Fruit fly (Drosophila melanogaster) whole organism, wandering third instar larva: ENCODE results near the gene Arf1.

ENCODE experiments used
- Abd-B ChIP-seq: fragments of >200 bp; optimal IDR thresholded peaks from 2 replicates; lab custom pipeline; 2017; ENCODE audit warnings: missing biosample characterization, missing genetic modification characterization
- CG32264 ChIP-seq: fragments of 200-800 bp; sonication (Bioruptor generic); optimal IDR thresholded peaks from 2 replicates; lab custom pipeline; 2016; ENCODE audit warnings: missing biosample characterization, missing genetic modification characterization
- CrebA ChIP-seq: fragments of 200-800 bp; sonication (Bioruptor generic); optimal IDR thresholded peaks from 2 replicates; lab custom pipeline; 2016; ENCODE audit warnings: missing biosample characterization, mild to moderate bottlenecking, missing genetic modification characterization, borderline replicate concordance
- Dfd ChIP-seq: fragments of >200 bp; optimal IDR thresholded peaks from 2 replicates; lab custom pipeline; 2017; ENCODE audit warnings: missing biosample characterization, missing genetic modification characterization
- Dif ChIP-seq: fragments of 200-275, 200-300 bp; sonication (Bioruptor generic); optimal IDR thresholded peaks from 2 replicates; lab custom pipeline; 2018; ENCODE audit warnings: missing biosample characterization, missing genetic modification characterization; ENCODE audit not compliant: partially characterized antibody
- GATAd ChIP-seq: sonication (Bioruptor generic); optimal IDR thresholded peaks from 2 replicates; lab custom pipeline; 2016; ENCODE audit warnings: missing biosample characterization, missing genetic modification characterization
- HLH106 ChIP-seq: fragments of 200-800 bp; optimal IDR thresholded peaks from 3 replicates; lab custom pipeline; 2019; ENCODE audit warnings: missing biosample characterization, mild to moderate bottlenecking, missing genetic modification characterization, moderate library complexity
- Hnf4 ChIP-seq: fragments of 200-800 bp; sonication (Bioruptor generic); optimal IDR thresholded peaks from 2 replicates; lab custom pipeline; 2016; ENCODE audit warnings: missing biosample characterization, mild to moderate bottlenecking, missing genetic modification characterization
- Hr78 ChIP-seq: fragments of >200 bp; optimal IDR thresholded peaks from 2 replicates; lab custom pipeline; 2017; ENCODE audit warnings: missing biosample characterization, missing genetic modification characterization
- Hr83 ChIP-seq: fragments of 200-300 bp; sonication (Bioruptor generic); optimal IDR thresholded peaks from 2 replicates; lab custom pipeline; 2016; ENCODE audit warnings: missing biosample characterization, mild to moderate bottlenecking, missing genetic modification characterization, moderate library complexity; ENCODE audit not compliant: poor library complexity, severe bottlenecking
- Jra ChIP-seq: sonication (Bioruptor generic); optimal IDR thresholded peaks from 2 replicates; lab custom pipeline; 2016; ENCODE audit warnings: missing biosample characterization, missing genetic modification characterization
- Mio ChIP-seq: sonication (Bioruptor generic); optimal IDR thresholded peaks from 2 replicates; lab custom pipeline; 2016; ENCODE audit warnings: missing biosample characterization, missing genetic modification characterization
- Myc ChIP-seq: fragments of >200 bp; optimal IDR thresholded peaks from 2 replicates; lab custom pipeline; 2017
- N ChIP-seq: fragments of >200 bp; optimal IDR thresholded peaks from 2 replicates; lab custom pipeline; 2018; ENCODE audit warnings: missing biosample characterization, missing external identifiers, missing genetic modification characterization
- OdsH ChIP-seq: fragments of 200-800 bp; sonication (Bioruptor generic); optimal IDR thresholded peaks from 2 replicates; lab custom pipeline; 2016; ENCODE audit warnings: missing biosample characterization, mild to moderate bottlenecking, missing genetic modification characterization
- Rel ChIP-seq, 2 experiments: fragments of 200-800 bp; sonication (Bioruptor generic) in 1 of 2; optimal IDR thresholded peaks; 2 replicates in 1 of 2; 3 replicates in 1 of 2; lab custom pipeline; 2016 to 2019; ENCODE audit warnings: mild to moderate bottlenecking in 2 of 2, missing biosample characterization in 2 of 2, missing genetic modification characterization in 2 of 2, moderate library complexity in 1 of 2
- Sp1 ChIP-seq: fragments of 200-800 bp; sonication (Bioruptor generic); optimal IDR thresholded peaks from 3 replicates; lab custom pipeline; 2019; ENCODE audit warnings: missing biosample characterization, mild to moderate bottlenecking, missing genetic modification characterization, moderate library complexity
- Vsx2 ChIP-seq: fragments of 200-300, 225-300 bp; sonication (Bioruptor generic); optimal IDR thresholded peaks from 2 replicates; lab custom pipeline; 2018; ENCODE audit warnings: missing biosample characterization, missing genetic modification characterization; ENCODE audit not compliant: partially characterized antibody
- br ChIP-seq: fragments of 200-800 bp; sonication (Bioruptor generic); optimal IDR thresholded peaks from 2 replicates; lab custom pipeline; 2016; ENCODE audit warnings: missing biosample characterization, missing genetic modification characterization
- brk ChIP-seq: fragments of 200-800 bp; sonication (Bioruptor generic); optimal IDR thresholded peaks from 2 replicates; lab custom pipeline; 2016; ENCODE audit warnings: missing biosample characterization, mild to moderate bottlenecking, missing genetic modification characterization
- dl ChIP-seq, 2 experiments: fragments of 175-275, 200-275 bp in 1 of 2; fragments of 200-275 bp in 1 of 2; sonication (Bioruptor generic); optimal IDR thresholded peaks; lab custom pipeline; 2018; ENCODE audit warnings: mild to moderate bottlenecking in 2 of 2, missing biosample characterization in 2 of 2, missing genetic modification characterization in 2 of 2, moderate library complexity in 2 of 2; ENCODE audit not compliant: partially characterized antibody in 2 of 2, insufficient read depth in 1 of 2
- dmrt93B ChIP-seq: fragments of 200-800 bp; sonication (Bioruptor generic); optimal IDR thresholded peaks from 2 replicates; lab custom pipeline; 2018; ENCODE audit warnings: missing biosample characterization, mild to moderate bottlenecking, missing genetic modification characterization
- dsf ChIP-seq: sonication (Bioruptor generic); optimal IDR thresholded peaks from 2 replicates; lab custom pipeline; 2016; ENCODE audit warnings: missing biosample characterization, missing genetic modification characterization, borderline replicate concordance
- ey ChIP-seq: fragments of 200-800 bp; sonication (Bioruptor generic); optimal IDR thresholded peaks from 2 replicates; lab custom pipeline; 2016; ENCODE audit warnings: missing biosample characterization, missing genetic modification characterization
- foxo ChIP-seq, 2 experiments: fragments of 200-800 bp; sonication (Bioruptor generic); optimal IDR thresholded peaks; 2 replicates in 1 of 2; 3 replicates in 1 of 2; lab custom pipeline; 2016 to 2017; ENCODE audit warnings: missing biosample characterization in 2 of 2, missing genetic modification characterization in 2 of 2
- fru ChIP-seq: fragments of 200-800 bp; sonication (Bioruptor generic); optimal IDR thresholded peaks from 3 replicates; lab custom pipeline; 2016; ENCODE audit warnings: missing biosample characterization, mild to moderate bottlenecking, missing genetic modification characterization
- h ChIP-seq: fragments of 200-800 bp; sonication (Bioruptor generic); optimal IDR thresholded peaks from 3 replicates; lab custom pipeline; 2016; ENCODE audit warnings: missing biosample characterization, mild to moderate bottlenecking, missing genetic modification characterization
- jim ChIP-seq: fragments of 175-275, 200-325 bp; sonication (Bioruptor generic); optimal IDR thresholded peaks from 2 replicates; lab custom pipeline; 2016; ENCODE audit warnings: missing biosample characterization, mild to moderate bottlenecking, missing genetic modification characterization
- lola ChIP-seq: fragments of >200 bp; optimal IDR thresholded peaks from 2 replicates; lab custom pipeline; 2017; ENCODE audit warnings: missing biosample characterization, missing genetic modification characterization
- pan ChIP-seq: fragments of >200 bp; optimal IDR thresholded peaks from 2 replicates; lab custom pipeline; 2017
- psq ChIP-seq: fragments of 200-800 bp; sonication (Bioruptor generic); optimal IDR thresholded peaks from 3 replicates; lab custom pipeline; 2017; ENCODE audit warnings: missing biosample characterization, mild to moderate bottlenecking, missing genetic modification characterization, moderate library complexity
- rgr ChIP-seq: fragments of 200-800 bp; sonication (Bioruptor generic); optimal IDR thresholded peaks from 3 replicates; lab custom pipeline; 2016; ENCODE audit warnings: missing biosample characterization, mild to moderate bottlenecking, missing genetic modification characterization
- sage ChIP-seq: fragments of 200-800 bp; sonication (Bioruptor generic); optimal IDR thresholded peaks from 2 replicates; lab custom pipeline; 2016; ENCODE audit warnings: missing biosample characterization, mild to moderate bottlenecking, missing genetic modification characterization
- sv ChIP-seq: fragments of 200-800 bp; sonication (Bioruptor generic); optimal IDR thresholded peaks from 3 replicates; lab custom pipeline; 2016; ENCODE audit warnings: missing biosample characterization, missing genetic modification characterization
- tai ChIP-seq: sonication (Bioruptor generic); optimal IDR thresholded peaks from 2 replicates; lab custom pipeline; 2016; ENCODE audit warnings: missing biosample characterization, missing genetic modification characterization
- usp ChIP-seq: fragments of >200 bp; optimal IDR thresholded peaks from 2 replicates; lab custom pipeline; 2017; ENCODE audit warnings: missing biosample characterization, missing genetic modification characterization
- woc ChIP-seq: sonication (Bioruptor generic); optimal IDR thresholded peaks from 2 replicates; lab custom pipeline; 2016; ENCODE audit warnings: missing biosample characterization, mild to moderate bottlenecking, missing genetic modification characterization

The Arf1 gene

DNA sequence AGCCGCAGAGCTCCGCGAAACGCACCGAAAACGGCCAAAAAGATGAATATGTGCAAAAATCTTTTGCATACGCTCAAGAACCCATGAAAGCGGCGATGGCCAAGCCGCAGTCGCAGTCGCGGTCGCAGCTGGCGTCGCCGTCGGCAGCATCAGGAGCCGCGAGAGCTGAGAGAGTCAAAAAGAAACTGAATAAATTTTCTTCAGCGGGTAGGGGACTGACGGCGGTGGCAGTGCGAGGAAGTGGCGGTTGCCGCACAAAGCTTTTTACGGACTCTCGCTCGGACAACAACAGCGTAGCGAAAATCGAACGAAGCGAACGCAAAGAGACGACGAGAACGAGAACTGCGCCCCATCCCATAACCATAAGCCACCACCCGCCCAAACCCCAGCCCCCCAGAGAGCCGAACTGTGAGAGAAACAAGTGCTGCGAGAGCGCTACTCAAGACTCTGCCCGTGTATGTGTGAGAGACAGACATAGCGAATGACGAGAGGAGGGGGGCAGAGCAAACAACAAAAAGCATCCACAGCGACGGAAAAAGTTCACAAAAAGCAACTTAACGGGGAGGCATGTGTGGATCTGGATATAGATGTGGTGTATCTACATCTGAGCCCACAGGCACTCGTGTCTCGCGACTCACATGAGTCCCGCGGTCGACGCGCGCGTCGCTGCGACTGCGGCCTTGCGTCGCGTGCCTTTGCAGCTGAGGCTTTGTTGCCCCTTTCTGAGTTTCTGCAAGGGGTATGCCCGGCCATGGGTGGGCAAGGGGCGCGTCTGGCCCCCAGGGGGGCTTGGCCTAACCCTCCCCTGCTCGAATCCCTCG, 36.7 kb downstream of the Arf1 start, which contains the start of gene jim (continued):
- TF ChIP-seq N (GFP tag; lab: Kevin White, UChicago): peak; percentile 52
- TF ChIP-seq tai (GFP tag; lab: Kevin White, UChicago): no peak
- TF ChIP-seq Hr83 (GFP tag; lab: Kevin White, UChicago): peak; percentile 93
- TF ChIP-seq Sp1 (GFP tag; lab: Kevin White, UChicago): peak; percentile 68
- TF ChIP-seq Abd-B (GFP tag; lab: Kevin White, UChicago): no peak
- TF ChIP-seq woc (GFP tag; lab: Kevin White, UChicago): peak; percentile 5
- TF ChIP-seq sage (GFP tag; lab: Kevin White, UChicago): peak; percentile 40

DNA sequence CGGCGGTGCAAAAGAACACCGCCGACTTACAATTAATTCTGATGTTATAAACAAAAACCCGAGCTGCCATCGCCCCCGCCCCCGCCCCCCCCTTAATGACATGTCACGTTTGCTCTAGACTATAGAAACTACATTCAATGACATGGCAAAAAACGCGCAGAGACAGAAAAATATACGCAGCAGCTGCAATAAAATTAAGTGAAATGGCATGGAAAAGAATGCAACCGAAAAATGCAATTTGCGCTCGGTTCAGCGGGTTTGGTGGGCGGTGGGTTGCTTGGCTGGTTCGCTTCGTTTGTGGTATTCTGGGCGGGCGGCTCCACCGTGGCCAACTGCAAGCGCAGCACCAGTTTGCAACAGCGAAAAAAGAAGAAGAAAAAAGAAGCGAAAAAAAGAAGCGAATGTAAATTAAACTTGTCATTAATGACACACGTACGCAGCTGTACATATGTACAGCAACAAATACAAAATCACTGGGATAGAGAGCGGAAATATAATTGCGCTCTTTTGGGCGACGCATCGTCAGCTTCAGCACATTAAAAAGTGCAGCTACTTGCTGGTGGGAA, 41.8 kb downstream of the Arf1 start:
- TF ChIP-seq fru (GFP tag; lab: Kevin White, UChicago) (no peak), Dfd (GFP tag; lab: Kevin White, UChicago) (peak; percentile 84)

DNA sequence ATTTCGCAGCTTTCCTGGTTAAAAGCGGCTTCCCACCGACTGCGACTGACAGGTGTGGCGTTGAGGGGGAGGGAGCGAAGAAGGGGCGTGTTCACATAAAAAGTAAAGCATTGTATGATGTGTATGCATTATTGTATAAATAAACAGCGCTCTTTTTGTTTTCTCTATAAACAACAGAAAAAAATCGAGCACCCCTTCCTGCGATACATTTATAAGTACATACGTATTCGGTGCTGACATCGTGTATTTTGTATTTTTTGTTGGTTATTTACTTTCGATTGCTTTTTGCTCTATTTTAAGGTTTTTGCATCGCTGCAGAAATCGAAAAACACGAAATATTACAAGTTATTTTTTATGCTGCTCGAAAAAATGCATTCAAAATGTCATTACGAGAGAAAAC, 45.8 kb downstream of the Arf1 start:
- TF ChIP-seq fru (GFP tag; lab: Kevin White, UChicago) (peak; percentile 15), rgr (GFP tag; lab: Kevin White, UChicago) (peak; percentile 49), jim (GFP tag; lab: Kevin White, UChicago) (peak; percentile 76), sv (GFP tag; lab: Kevin White, UChicago) (no peak), Hr83 (GFP tag; lab: Kevin White, UChicago) (peak; percentile 67), Dfd (GFP tag; lab: Kevin White, UChicago) (no peak), Hnf4 (GFP tag; lab: Kevin White, UChicago) (peak; percentile 8), h (GFP tag; lab: Kevin White, UChicago) (peak; percentile 27)

DNA sequence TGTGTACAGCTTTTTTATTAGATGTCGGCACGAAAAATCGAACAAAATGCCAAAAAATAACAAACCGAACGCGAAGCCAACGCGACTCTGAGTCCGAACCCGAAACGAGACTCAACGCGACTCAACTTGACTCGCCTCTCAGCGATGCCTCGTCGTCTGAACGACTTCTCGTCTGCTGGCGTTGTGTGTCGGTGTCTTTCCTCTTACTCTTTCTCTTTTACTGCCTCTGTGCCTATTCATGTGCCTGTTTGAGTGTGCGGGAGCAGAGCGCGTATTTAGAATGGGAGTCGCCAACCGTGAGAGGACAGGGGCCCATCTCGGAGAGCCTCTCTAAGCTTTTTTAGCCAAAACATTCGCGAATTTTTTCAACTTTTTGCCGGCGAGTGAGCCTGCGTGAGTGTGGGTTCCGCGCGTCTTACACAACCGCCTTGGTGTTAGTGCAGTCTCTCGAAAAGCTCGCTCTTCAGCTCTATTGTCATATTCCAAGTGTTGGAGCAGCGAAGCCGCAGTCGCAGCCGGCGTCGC, 47.3 kb downstream of the Arf1 start:
- TF ChIP-seq Hr83 (GFP tag; lab: Kevin White, UChicago): peak; percentile 75
- TF ChIP-seq sage (GFP tag; lab: Kevin White, UChicago): peak; percentile 36
- peak; percentile 88 to 98 for TF ChIP-seq dl (GFP tag; optimal IDR thresholded peaks at IDR 0.05; lab: Kevin White, UChicago; ENCODE audit: insufficient read depth in 1 of 2, partially characterized antibody in 2 of 2)
- peak; percentile 96 for TF ChIP-seq CrebA
- TF ChIP-seq foxo (GFP tag; optimal IDR thresholded peaks at IDR 0.05; lab: Kevin White, UChicago): peak; percentile 37 to 52
- no peak for TF ChIP-seq Myc (lab: Kevin White, UChicago)
- TF ChIP-seq GATAd (GFP tag; lab: Kevin White, UChicago): no peak
- no peak for TF ChIP-seq dmrt93B
- TF ChIP-seq Mio (GFP tag; lab: Kevin White, UChicago): no peak
- TF ChIP-seq ey (GFP tag; lab: Kevin White, UChicago): no peak
- TF ChIP-seq rgr (GFP tag; lab: Kevin White, UChicago): peak; percentile 47
- TF ChIP-seq fru (GFP tag; lab: Kevin White, UChicago): peak; percentile 58
- peak; percentile 51 for TF ChIP-seq OdsH (GFP tag; lab: Kevin White, UChicago)
- TF ChIP-seq woc (GFP tag; lab: Kevin White, UChicago): no peak
- TF ChIP-seq dsf (GFP tag; lab: Kevin White, UChicago): no peak
- TF ChIP-seq pan (lab: Kevin White, UChicago): no peak
- peak; percentile 76 for TF ChIP-seq h (GFP tag; lab: Kevin White, UChicago)
- peak; percentile 80 for TF ChIP-seq psq (GFP tag; lab: Kevin White, UChicago)
- TF ChIP-seq N (GFP tag; lab: Kevin White, UChicago): peak; percentile 67
- TF ChIP-seq Sp1 (GFP tag; lab: Kevin White, UChicago): peak; percentile 69
- TF ChIP-seq sv (GFP tag; lab: Kevin White, UChicago): no peak
- TF ChIP-seq Dfd (GFP tag; lab: Kevin White, UChicago): no peak
- peak; percentile 99 for TF ChIP-seq Dif (GFP tag; lab: Kevin White, UChicago)
- no peak for TF ChIP-seq CG32264 (GFP tag; lab: Kevin White, UChicago)
- TF ChIP-seq br: peak; percentile 43
- TF ChIP-seq HLH106 (tag; lab: Kevin White, UChicago): peak; percentile 28
- TF ChIP-seq Hr78 (GFP tag; lab: Kevin White, UChicago): no peak
- TF ChIP-seq Vsx2 (GFP tag; lab: Kevin White, UChicago): peak; percentile 95
- peak; percentile 81 for TF ChIP-seq brk
- peak; percentile 72 for TF ChIP-seq Hnf4 (GFP tag; lab: Kevin White, UChicago)
- TF ChIP-seq Abd-B (GFP tag; lab: Kevin White, UChicago): no peak
- no peak for TF ChIP-seq lola (GFP tag; lab: Kevin White, UChicago)
- peak; percentile 95 for TF ChIP-seq jim (GFP tag; lab: Kevin White, UChicago)
- TF ChIP-seq Jra (GFP tag; lab: Kevin White, UChicago): peak; percentile 76
- peak; percentile 50 for TF ChIP-seq tai (GFP tag; lab: Kevin White, UChicago)
- no peak for TF ChIP-seq usp (GFP tag; lab: Kevin White, UChicago)
- TF ChIP-seq Rel (GFP tag; optimal IDR thresholded peaks at IDR 0.05; lab: Kevin White, UChicago): peak; percentile 96
- peak; percentile 41 for TF ChIP-seq Rel (tag; optimal IDR thresholded peaks at IDR 0.05; lab: Kevin White, UChicago)
